Fruit fly (Drosophila melanogaster) whole organism, embryonic: ENCODE data around the gene Cyp313a2.

Experiments used
- Adf1 ChIP-seq: fragments of 200-800 bp; sonication (Bioruptor generic); IDR thresholded peaks from 2 replicates; pipeline ENCODE4 v1.3.6; 2022; ENCODE audit warnings: missing biosample characterization, missing genetic modification characterization
- Bgb ChIP-seq: fragments of 200-800 bp; sonication (Bioruptor generic); IDR thresholded peaks from 2 replicates; pipeline ENCODE4 v1.3.6; 2022; ENCODE audit warnings: missing biosample characterization, missing genetic modification characterization; ENCODE audit not compliant: partially characterized antibody
- Bteb2 ChIP-seq: fragments of 200-800 bp; sonication (Bioruptor generic); optimal IDR thresholded peaks from 2 replicates; lab custom pipeline; 2016; ENCODE audit warnings: missing biosample characterization, missing genetic modification characterization
- CG12104 ChIP-seq: fragments of 200-800 bp; sonication (Bioruptor generic); optimal IDR thresholded peaks from 3 replicates; lab custom pipeline; 2016; ENCODE audit warnings: missing biosample characterization, missing genetic modification characterization
- CG12219 ChIP-seq: fragments of 200-800 bp; sonication (Bioruptor generic); optimal IDR thresholded peaks from 3 replicates; lab custom pipeline; 2018; ENCODE audit warnings: missing biosample characterization, mild to moderate bottlenecking, missing genetic modification characterization
- CG12769 ChIP-seq: fragments of 200-800 bp; sonication (Bioruptor generic); optimal IDR thresholded peaks from 2 replicates; lab custom pipeline; 2019; ENCODE audit warnings: missing biosample characterization, mild to moderate bottlenecking, missing genetic modification characterization, moderate library complexity
- CG14860 ChIP-seq: fragments of 200-800 bp; sonication (Bioruptor generic); IDR thresholded peaks from 3 replicates; pipeline ENCODE4 v1.3.6; 2022; ENCODE audit warnings: missing biosample characterization, missing genetic modification characterization; ENCODE audit not compliant: partially characterized antibody
- CG17359 ChIP-seq: fragments of 200-800 bp; sonication (Bioruptor generic); optimal IDR thresholded peaks from 3 replicates; lab custom pipeline; 2018; ENCODE audit warnings: missing biosample characterization, mild to moderate bottlenecking, missing genetic modification characterization, moderate library complexity
- CG18619 ChIP-seq: fragments of 200-800 bp; sonication (Bioruptor generic); optimal IDR thresholded peaks from 3 replicates; lab custom pipeline; 2017; ENCODE audit warnings: missing biosample characterization, mild to moderate bottlenecking, missing genetic modification characterization
- CG2712 ChIP-seq: fragments of 200-800 bp; optimal IDR thresholded peaks from 3 replicates; lab custom pipeline; 2019; ENCODE audit warnings: missing biosample characterization, mild to moderate bottlenecking, missing genetic modification characterization, moderate library complexity
- CG2889 ChIP-seq: fragments of 200-800 bp; sonication (Bioruptor generic); IDR thresholded peaks from 3 replicates; pipeline ENCODE4 v1.3.6; 2022; ENCODE audit warnings: missing biosample characterization, missing genetic modification characterization
- CG30403 ChIP-seq: fragments of 200-800 bp; sonication (Bioruptor generic); optimal IDR thresholded peaks from 3 replicates; lab custom pipeline; 2016; ENCODE audit warnings: missing biosample characterization, missing genetic modification characterization
- CG30431 ChIP-seq: fragments of 200-800 bp; sonication (Bioruptor generic); optimal IDR thresholded peaks from 2 replicates; lab custom pipeline; 2017; ENCODE audit warnings: missing biosample characterization, missing genetic modification characterization
- CG3065 ChIP-seq: fragments of 200-800 bp; sonication (Bioruptor generic); optimal IDR thresholded peaks from 2 replicates; lab custom pipeline; 2016; ENCODE audit warnings: missing biosample characterization, missing genetic modification characterization
- CG3163 ChIP-seq: fragments of 200-800 bp; sonication (Bioruptor generic); optimal IDR thresholded peaks from 3 replicates; lab custom pipeline; 2016; ENCODE audit warnings: missing biosample characterization, missing genetic modification characterization
- CG32767 ChIP-seq: fragments of 200-800 bp; sonication (Bioruptor generic); IDR thresholded peaks from 2 replicates; pipeline ENCODE4 v1.3.6; 2022; ENCODE audit warnings: missing biosample characterization, missing genetic modification characterization
- CG4404 ChIP-seq: fragments of 200-800 bp; sonication (Bioruptor generic); IDR thresholded peaks from 2 replicates; pipeline ENCODE4 v1.3.6; 2022; ENCODE audit warnings: missing biosample characterization, missing genetic modification characterization
- CG4730 ChIP-seq: fragments of 200-800 bp; sonication (Bioruptor generic); IDR thresholded peaks from 2 replicates; pipeline ENCODE4 v1.3.6; 2022; ENCODE audit warnings: missing biosample characterization, missing genetic modification characterization
- CG9609 ChIP-seq: fragments of 200-800 bp; sonication (Bioruptor generic); optimal IDR thresholded peaks from 3 replicates; lab custom pipeline; 2016; ENCODE audit warnings: missing biosample characterization, missing genetic modification characterization
- CG9932 ChIP-seq: fragments of 200-800 bp; sonication (Bioruptor generic); IDR thresholded peaks from 2 replicates; pipeline ENCODE4 v1.3.6; 2022; ENCODE audit warnings: missing biosample characterization, missing genetic modification characterization
- CTCF ChIP-seq: fragments of 200-800 bp; sonication (Bioruptor generic); optimal IDR thresholded peaks from 2 replicates; lab custom pipeline; 2017; ENCODE audit warnings: missing biosample characterization, mild to moderate bottlenecking, missing genetic modification characterization, moderate library complexity
- D19B ChIP-seq: fragments of 200-800 bp; sonication (Bioruptor generic); optimal IDR thresholded peaks from 2 replicates; lab custom pipeline; 2017; ENCODE audit warnings: missing biosample characterization, mild to moderate bottlenecking, missing genetic modification characterization
- Dbx ChIP-seq: fragments of 200-800 bp; sonication (Bioruptor generic); IDR thresholded peaks from 3 replicates; pipeline ENCODE4 v1.3.6; 2022; ENCODE audit warnings: missing biosample characterization, missing genetic modification characterization
- Deaf1 ChIP-seq: fragments of 200-800 bp; optimal IDR thresholded peaks from 3 replicates; lab custom pipeline; 2019; ENCODE audit warnings: missing biosample characterization, mild to moderate bottlenecking, missing genetic modification characterization, moderate library complexity
- Elba2 ChIP-seq: fragments of 200-800 bp; sonication (Bioruptor generic); optimal IDR thresholded peaks from 3 replicates; lab custom pipeline; 2016; ENCODE audit warnings: missing biosample characterization, missing genetic modification characterization
- HHEX ChIP-seq: fragments of 200-800 bp; sonication (Bioruptor generic); optimal IDR thresholded peaks from 3 replicates; lab custom pipeline; 2017; ENCODE audit warnings: missing biosample characterization, mild to moderate bottlenecking, missing genetic modification characterization, missing genetic modification reagents
- Neu2 ChIP-seq: fragments of 200-800 bp; sonication (Bioruptor generic); optimal IDR thresholded peaks from 3 replicates; lab custom pipeline; 2016; ENCODE audit warnings: missing biosample characterization, missing genetic modification characterization, borderline replicate concordance
- NfI ChIP-seq: fragments of 200-800 bp; sonication (Bioruptor generic); optimal IDR thresholded peaks from 3 replicates; lab custom pipeline; 2018; ENCODE audit warnings: missing biosample characterization, mild to moderate bottlenecking, missing genetic modification characterization, moderate library complexity
- PHDP ChIP-seq: fragments of 200-800 bp; sonication (Bioruptor generic); optimal IDR thresholded peaks from 3 replicates; lab custom pipeline; 2018; ENCODE audit warnings: missing biosample characterization, mild to moderate bottlenecking, missing genetic modification characterization, moderate library complexity
- Ptx1 ChIP-seq: fragments of 200-800 bp; sonication (Bioruptor generic); IDR thresholded peaks from 2 replicates; pipeline ENCODE4 v1.3.6; 2022; ENCODE audit warnings: missing biosample characterization, missing genetic modification characterization
- Scr ChIP-seq: fragments of 200-800 bp; sonication (Bioruptor generic); IDR thresholded peaks from 2 replicates; pipeline ENCODE4 v1.3.6; 2022; ENCODE audit warnings: missing biosample characterization, missing genetic modification characterization; ENCODE audit not compliant: partially characterized antibody
- Trl ChIP-seq, 3 experiments: fragments of >200 bp in 2 of 3; fragments of 200-800 bp in 1 of 3; sonication (Bioruptor generic) in 1 of 3; optimal IDR thresholded peaks; 2 replicates in 1 of 3; 3 replicates in 2 of 3; lab custom pipeline; 2016 to 2017; ENCODE audit warnings: missing biosample characterization in 1 of 3, missing genetic modification characterization in 1 of 3
- Usf ChIP-seq: fragments of 200-800 bp; sonication (Bioruptor generic); optimal IDR thresholded peaks from 2 replicates; lab custom pipeline; 2017; ENCODE audit warnings: missing genotype, missing biosample characterization, missing genetic modification characterization
- abd-A ChIP-seq: fragments of 200-800 bp; sonication (Bioruptor generic); optimal IDR thresholded peaks from 3 replicates; lab custom pipeline; 2019; ENCODE audit warnings: missing biosample characterization, mild to moderate bottlenecking, missing genetic modification characterization, moderate library complexity
- bigmax ChIP-seq: fragments of 200-800 bp; sonication (Bioruptor generic); optimal IDR thresholded peaks from 2 replicates; lab custom pipeline; 2018; ENCODE audit warnings: missing biosample characterization, mild to moderate bottlenecking, missing genetic modification characterization
- ems ChIP-seq: fragments of 200-800 bp; sonication (Bioruptor generic); optimal IDR thresholded peaks from 3 replicates; lab custom pipeline; 2016; ENCODE audit warnings: missing biosample characterization, missing genetic modification characterization
- fd64A ChIP-seq: fragments of 200-800 bp; sonication (Bioruptor generic); optimal IDR thresholded peaks from 3 replicates; lab custom pipeline; 2018; ENCODE audit warnings: missing biosample characterization, mild to moderate bottlenecking, missing genetic modification characterization
- gce ChIP-seq: fragments of 200-800 bp; sonication (Bioruptor generic); IDR thresholded peaks from 3 replicates; pipeline ENCODE4 v1.3.6; 2022; ENCODE audit warnings: missing biosample characterization, missing genetic modification characterization
- gsb-n ChIP-seq: fragments of 200-800 bp; sonication (Bioruptor generic); optimal IDR thresholded peaks from 3 replicates; lab custom pipeline; 2018; ENCODE audit warnings: missing biosample characterization, mild to moderate bottlenecking, missing genetic modification characterization
- ham ChIP-seq: fragments of 200-800 bp; sonication (Bioruptor generic); IDR thresholded peaks from 2 replicates; pipeline ENCODE4 v1.3.6; 2022; ENCODE audit warnings: missing biosample characterization, missing genetic modification characterization
- hth ChIP-seq: fragments of >200 bp; optimal IDR thresholded peaks from 2 replicates; lab custom pipeline; 2017; ENCODE audit warnings: inconsistent platforms
- kay ChIP-seq: fragments of 200-800 bp; sonication (Bioruptor generic); optimal IDR thresholded peaks from 2 replicates; lab custom pipeline; 2016; ENCODE audit warnings: missing biosample characterization, missing genetic modification characterization
- odd ChIP-seq: fragments of 200-800 bp; sonication (Bioruptor generic); optimal IDR thresholded peaks from 2 replicates; lab custom pipeline; 2017; ENCODE audit warnings: missing biosample characterization, mild to moderate bottlenecking, missing genetic modification characterization
- scrt ChIP-seq: fragments of 200-800 bp; sonication (Bioruptor generic); optimal IDR thresholded peaks from 2 replicates; lab custom pipeline; 2018; ENCODE audit warnings: missing biosample characterization, mild to moderate bottlenecking, missing genetic modification characterization, moderate library complexity
- sd ChIP-seq: fragments of 200-800 bp; sonication (Bioruptor generic); optimal IDR thresholded peaks from 3 replicates; lab custom pipeline; 2018; ENCODE audit warnings: missing biosample characterization, mild to moderate bottlenecking, missing genetic modification characterization, moderate library complexity
- sug ChIP-seq: fragments of 200-800 bp; optimal IDR thresholded peaks from 2 replicates; lab custom pipeline; 2019; ENCODE audit warnings: missing biosample characterization, mild to moderate bottlenecking, missing genetic modification characterization, moderate library complexity
- tin ChIP-seq: fragments of 200-800 bp; sonication (Bioruptor generic); optimal IDR thresholded peaks from 3 replicates; lab custom pipeline; 2016; ENCODE audit warnings: missing biosample characterization, missing genetic modification characterization
- toy ChIP-seq: fragments of 200-800 bp; sonication (Bioruptor generic); IDR thresholded peaks from 2 replicates; pipeline ENCODE4 v1.3.6; 2022; ENCODE audit warnings: missing biosample characterization, missing genetic modification characterization
- twi ChIP-seq: fragments of 200-800 bp; optimal IDR thresholded peaks from 2 replicates; lab custom pipeline; 2019; ENCODE audit warnings: missing biosample characterization, mild to moderate bottlenecking, missing genetic modification characterization, moderate library complexity
- vvl ChIP-seq: fragments of 200-800 bp; sonication (Bioruptor generic); IDR thresholded peaks from 2 replicates; pipeline ENCODE4 v1.3.6; 2022; ENCODE audit warnings: missing biosample characterization, missing genetic modification characterization
- yki ChIP-seq: fragments of >200 bp; optimal IDR thresholded peaks from 3 replicates; lab custom pipeline; 2018
- z ChIP-seq: fragments of 200-800 bp; sonication (Bioruptor generic); IDR thresholded peaks from 3 replicates; pipeline ENCODE4 v1.3.6; 2022; ENCODE audit warnings: missing biosample characterization, missing genetic modification characterization
- zf30C ChIP-seq: fragments of 200-800 bp; sonication (Bioruptor generic); optimal IDR thresholded peaks from 3 replicates; lab custom pipeline; 2018; ENCODE audit warnings: missing biosample characterization, mild to moderate bottlenecking, missing genetic modification characterization

The Cyp313a2 gene

DNA sequence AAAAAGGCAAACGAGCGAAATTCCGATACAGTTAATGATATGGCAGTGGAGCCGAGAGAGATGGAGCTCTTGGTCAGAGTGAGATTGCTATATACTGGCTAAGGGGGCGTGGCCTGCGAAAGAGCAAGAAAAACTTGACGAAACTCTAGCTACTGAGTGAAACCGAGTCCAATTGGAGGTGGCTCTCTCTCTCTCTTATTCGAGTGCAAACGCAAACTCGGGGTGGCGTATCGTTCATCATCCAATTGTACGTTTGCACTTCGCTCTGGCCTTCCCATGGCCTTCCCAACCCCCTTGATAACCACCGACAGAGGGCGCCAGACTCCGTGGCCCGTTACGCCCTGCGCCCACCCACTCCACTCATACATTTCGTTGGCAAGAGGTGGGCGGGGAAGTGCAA is 42.3 kb upstream of the Cyp313a2 start (continued):
- TF ChIP-seq CG2712 (tag; lab: Kevin White, UChicago): no peak
- no peak for TF ChIP-seq ems (GFP tag; lab: Kevin White, UChicago)
- TF ChIP-seq Deaf1: peak; percentile 65
- no peak for TF ChIP-seq fd64A (GFP tag; lab: Kevin White, UChicago)
- TF ChIP-seq CG14860: no peak
- TF ChIP-seq CG30431: no peak
- no peak for TF ChIP-seq tin
- no peak for TF ChIP-seq twi (tag; lab: Kevin White, UChicago)
- TF ChIP-seq odd (GFP tag; lab: Kevin White, UChicago): no peak
- no peak for TF ChIP-seq Dbx (GFP tag; lab: Robert Waterston, UW)
- no peak for TF ChIP-seq Bteb2
- no peak for TF ChIP-seq CG17359 (tag; lab: Kevin White, UChicago)
- peak; percentile 80 to 86 for TF ChIP-seq Trl (optimal IDR thresholded peaks at IDR 0.05; lab: Kevin White, UChicago)
- no peak for TF ChIP-seq Trl (GFP tag; optimal IDR thresholded peaks at IDR 0.05; lab: Kevin White, UChicago)
- TF ChIP-seq CG12769 (tag; lab: Kevin White, UChicago): no peak
- no peak for TF ChIP-seq Usf
- no peak for TF ChIP-seq vvl (GFP tag; lab: Robert Waterston, UW)
- TF ChIP-seq CG4404 (GFP tag; lab: Robert Waterston, UW): no peak
- TF ChIP-seq CG3065: no peak
- no peak for TF ChIP-seq Ptx1 (GFP tag; lab: Robert Waterston, UW)
- no peak for TF ChIP-seq sug (tag; lab: Kevin White, UChicago)
- peak; percentile 29 for TF ChIP-seq sd
- TF ChIP-seq CG2889: no peak
- TF ChIP-seq ham (GFP tag; lab: Robert Waterston, UW): no peak
- no peak for TF ChIP-seq D19B (GFP tag; lab: Kevin White, UChicago)
- TF ChIP-seq CG32767 (GFP tag; lab: Robert Waterston, UW): no peak
- TF ChIP-seq Adf1 (GFP tag; lab: Robert Waterston, UW): no peak; the same call in 1 of the 2 replicates
- TF ChIP-seq CG3163: no peak
- peak; percentile 72 for TF ChIP-seq Elba2
- no peak for TF ChIP-seq bigmax (GFP tag; lab: Kevin White, UChicago)
- TF ChIP-seq CG4730 (GFP tag; lab: Robert Waterston, UW): no peak
- no peak for TF ChIP-seq CG9609 (GFP tag; lab: Kevin White, UChicago)
- TF ChIP-seq scrt (GFP tag; lab: Kevin White, UChicago): no peak
- TF ChIP-seq NfI (GFP tag; lab: Kevin White, UChicago): no peak
- peak; percentile 44 for TF ChIP-seq yki (lab: Kevin White, UChicago)
- no peak for TF ChIP-seq PHDP (tag; lab: Kevin White, UChicago)
- TF ChIP-seq CG12219 (GFP tag; lab: Kevin White, UChicago): no peak
- peak; percentile 87 for TF ChIP-seq CTCF (GFP tag; lab: Kevin White, UChicago)
- TF ChIP-seq toy (GFP tag; lab: Robert Waterston, UW): no peak
- no peak for TF ChIP-seq CG12104
- no peak for TF ChIP-seq Neu2
- TF ChIP-seq gsb-n (tag; lab: Kevin White, UChicago): no peak
- no peak for TF ChIP-seq kay
- TF ChIP-seq abd-A (tag; lab: Kevin White, UChicago): peak; percentile 24
- no peak for TF ChIP-seq CG9932 (GFP tag; lab: Robert Waterston, UW)
- no peak for TF ChIP-seq HHEX (GFP tag; lab: Kevin White, UChicago)
- no peak for TF ChIP-seq hth
- TF ChIP-seq CG30403 (GFP tag; lab: Kevin White, UChicago): no peak
- no peak for TF ChIP-seq zf30C (GFP tag; lab: Kevin White, UChicago)
- TF ChIP-seq Scr (GFP tag; lab: Robert Waterston, UW): peak; percentile 28; the same call in 1 of the 2 replicates
- no peak for TF ChIP-seq CG18619 (GFP tag; lab: Kevin White, UChicago)
- peak; percentile 65; the same call in 1 of the 2 replicates for TF ChIP-seq Bgb (GFP tag; lab: Robert Waterston, UW)
- TF ChIP-seq z (GFP tag; lab: Robert Waterston, UW): peak; percentile 98
- no peak for TF ChIP-seq gce (GFP tag; lab: Robert Waterston, UW)
